Worm (Caenorhabditis elegans) whole organism, young adult: ENCODE measurements around the gene gen-1.

Experiments
- F33H1.4 ChIP-seq: fragments of 200-800 bp; sonication (Bioruptor generic); IDR thresholded peaks from 2 replicates; pipeline ENCODE4 v1.3.6; 2022; ENCODE audit warnings: missing genetic modification reagents, missing genetic modification characterization, missing compliant biosample characterization
- F37B4.10 ChIP-seq: fragments of 200-800 bp; sonication (Bioruptor generic); IDR thresholded peaks from 2 replicates; pipeline ENCODE4 v1.3.6; 2022; ENCODE audit warnings: missing genetic modification characterization, missing compliant biosample characterization
- Y53F4B.3 ChIP-seq: fragments of 200-800 bp; sonication (Bioruptor generic); IDR thresholded peaks from 2 replicates; pipeline ENCODE4 v1.3.6; 2022; ENCODE audit warnings: missing genetic modification reagents, missing genetic modification characterization, missing compliant biosample characterization
- Y56A3A.18 ChIP-seq: fragments of 200-800 bp; sonication (Bioruptor generic); IDR thresholded peaks from 2 replicates; pipeline ENCODE4 v1.3.6; 2022; ENCODE audit warnings: missing genetic modification reagents, missing genetic modification characterization, missing compliant biosample characterization
- Y67H2A.10 ChIP-seq: fragments of 200-800 bp; sonication (Bioruptor generic); conservative IDR thresholded peaks from 2 replicates; pipeline ENCODE4 v1.3.6; 2022; ENCODE audit warnings: missing genetic modification reagents, missing genetic modification characterization, missing compliant biosample characterization
- Y95B8A.8 ChIP-seq: fragments of 200-800 bp; sonication (Bioruptor generic); IDR thresholded peaks from 2 replicates; pipeline ENCODE4 v1.3.6; 2022; ENCODE audit warnings: missing genetic modification reagents, missing genetic modification characterization, missing compliant biosample characterization
- aptf-3 ChIP-seq: fragments of 200-800 bp; sonication (Bioruptor generic); IDR thresholded peaks from 2 replicates; pipeline ENCODE4 v1.3.6; 2022; ENCODE audit warnings: missing genetic modification characterization, missing compliant biosample characterization
- athp-1 ChIP-seq: sonication (generic microtip); optimal IDR thresholded peaks from 2 replicates; lab custom pipeline; 2017; ENCODE audit warnings: mild to moderate bottlenecking, missing genetic modification characterization, missing compliant biosample characterization
- attf-5 ChIP-seq: fragments of 200-800 bp; sonication (Bioruptor generic); optimal IDR thresholded peaks from 2 replicates; lab custom pipeline; 2018; ENCODE audit warnings: mild to moderate bottlenecking, missing genetic modification characterization, missing compliant biosample characterization
- cebp-1 ChIP-seq, 2 experiments: fragments of 200-800 bp in 1 of 2; sonication (Bioruptor generic) in 1 of 2; sonication (generic microtip) in 1 of 2; IDR thresholded peaks in 1 of 2; optimal IDR thresholded peaks in 1 of 2; 2 replicates each; pipeline versions ENCODE4 v1.3.6 to Lab custom; 2017 to 2022; ENCODE audit warnings: missing compliant biosample characterization in 2 of 2, missing genetic modification characterization in 2 of 2, mild to moderate bottlenecking in 1 of 2, missing genetic modification reagents in 1 of 2, moderate library complexity in 1 of 2
- ceh-27 ChIP-seq: fragments of 200-800 bp; sonication (Bioruptor generic); optimal IDR thresholded peaks from 2 replicates; lab custom pipeline; 2018; ENCODE audit warnings: mild to moderate bottlenecking, missing genetic modification characterization, moderate library complexity, missing compliant biosample characterization
- ceh-79 ChIP-seq: sonication (generic microtip); optimal IDR thresholded peaks from 2 replicates; lab custom pipeline; 2017; ENCODE audit warnings: mild to moderate bottlenecking, missing genetic modification characterization, missing compliant biosample characterization
- ceh-91 ChIP-seq: fragments of 200-800 bp; sonication (Bioruptor generic); IDR thresholded peaks from 2 replicates; pipeline ENCODE4 v1.3.6; 2022; ENCODE audit warnings: missing genetic modification reagents, missing genetic modification characterization, missing compliant biosample characterization
- die-1 ChIP-seq: sonication (generic microtip); optimal IDR thresholded peaks from 2 replicates; lab custom pipeline; 2016; ENCODE audit warnings: missing genotype, mild to moderate bottlenecking, missing genetic modification characterization, missing compliant biosample characterization
- dox-1 ChIP-seq: fragments of 200-800 bp; sonication (Bioruptor generic); IDR thresholded peaks from 2 replicates; pipeline ENCODE4 v1.3.6; 2022; ENCODE audit warnings: missing genetic modification reagents, missing genetic modification characterization, missing compliant biosample characterization
- dpl-1 ChIP-seq: fragments of 150-350 bp; optimal IDR thresholded peaks from 2 replicates; lab custom pipeline; 2014; ENCODE audit warnings: missing biosample characterization, missing genetic modification reagents, missing genetic modification characterization
- efl-1 ChIP-seq: fragments of 150-350 bp; optimal IDR thresholded peaks from 2 replicates; lab custom pipeline; 2014; ENCODE audit warnings: missing biosample characterization, missing genetic modification reagents, missing genetic modification characterization
- egl-18 ChIP-seq: fragments of 200-800 bp; sonication (Bioruptor generic); IDR thresholded peaks from 2 replicates; pipeline ENCODE4 v1.3.6; 2022; ENCODE audit warnings: missing genetic modification reagents, missing genetic modification characterization, missing compliant biosample characterization
- hmg-1.2 ChIP-seq: fragments of 200-800 bp; sonication (Bioruptor generic); IDR thresholded peaks from 2 replicates; pipeline ENCODE4 v1.3.6; 2022; ENCODE audit warnings: missing genetic modification reagents, missing genetic modification characterization, missing compliant biosample characterization
- hrde-1 ChIP-seq: sonication (generic microtip); optimal IDR thresholded peaks from 2 replicates; lab custom pipeline; 2016; ENCODE audit warnings: missing genetic modification characterization, mild to moderate bottlenecking, missing compliant biosample characterization, moderate library complexity, missing genotype, missing genetic modification reagents, borderline replicate concordance
- hsf-1 ChIP-seq: fragments of 200-800 bp; sonication (Bioruptor generic); IDR thresholded peaks from 2 replicates; pipeline ENCODE4 v1.3.6; 2022; ENCODE audit warnings: missing genetic modification reagents, missing genetic modification characterization, missing compliant biosample characterization
- lin-26 ChIP-seq: fragments of 200-800 bp; sonication (Bioruptor generic); IDR thresholded peaks from 2 replicates; pipeline ENCODE4 v1.3.6; 2022; ENCODE audit warnings: missing genetic modification reagents, missing genetic modification characterization, missing compliant biosample characterization
- madf-10 ChIP-seq: sonication (generic microtip); optimal IDR thresholded peaks from 2 replicates; lab custom pipeline; 2016; ENCODE audit warnings: mild to moderate bottlenecking, missing genetic modification characterization, missing compliant biosample characterization
- madf-3 ChIP-seq: fragments of 200-800 bp; sonication (Bioruptor generic); IDR thresholded peaks from 2 replicates; pipeline ENCODE4 v1.3.6; 2022; ENCODE audit warnings: missing genetic modification reagents, missing genetic modification characterization, missing compliant biosample characterization
- madf-6 ChIP-seq: fragments of 200-800 bp; sonication (Bioruptor generic); IDR thresholded peaks from 2 replicates; pipeline ENCODE4 v1.3.6; 2022; ENCODE audit warnings: missing genetic modification reagents, missing genetic modification characterization, missing compliant biosample characterization
- madf-8 ChIP-seq: fragments of 200-800 bp; sonication (Bioruptor generic); conservative IDR thresholded peaks from 2 replicates; pipeline ENCODE4 v1.3.6; 2022; ENCODE audit warnings: missing genetic modification reagents, missing genetic modification characterization, missing compliant biosample characterization
- mcd-1 ChIP-seq: fragments of 200-800 bp; sonication (Bioruptor generic); IDR thresholded peaks from 2 replicates; pipeline ENCODE4 v1.3.6; 2022; ENCODE audit warnings: missing genetic modification reagents, missing genetic modification characterization, missing compliant biosample characterization
- nfyb-1 ChIP-seq: fragments of 200-800 bp; sonication (Bioruptor generic); IDR thresholded peaks from 2 replicates; pipeline ENCODE4 v1.3.6; 2022; ENCODE audit warnings: missing genetic modification reagents, missing genetic modification characterization, missing compliant biosample characterization
- nhr-179 ChIP-seq: sonication (generic microtip); optimal IDR thresholded peaks from 2 replicates; lab custom pipeline; 2016; ENCODE audit warnings: mild to moderate bottlenecking, missing genetic modification characterization, missing compliant biosample characterization
- nhr-27 ChIP-seq: fragments of 200-800 bp; sonication (Bioruptor generic); optimal IDR thresholded peaks from 2 replicates; lab custom pipeline; 2018; ENCODE audit warnings: mild to moderate bottlenecking, missing genetic modification characterization, moderate library complexity, missing compliant biosample characterization
- nhr-80 ChIP-seq: sonication (generic microtip); optimal IDR thresholded peaks from 2 replicates; lab custom pipeline; 2016; ENCODE audit warnings: missing genetic modification characterization, missing compliant biosample characterization
- pha-4 ChIP-seq: fragments of 150-350 bp; sonication (generic microtip); optimal IDR thresholded peaks from 2 replicates; lab custom pipeline; 2014; ENCODE audit warnings: missing biosample characterization, missing genetic modification reagents, missing genetic modification characterization
- snpc-1.3 ChIP-seq: sonication (generic microtip); optimal IDR thresholded peaks from 2 replicates; lab custom pipeline; 2017; ENCODE audit warnings: missing genetic modification characterization, mild to moderate bottlenecking, missing compliant biosample characterization, antibody characterized with exemption, moderate library complexity, missing genotype, missing genetic modification reagents; ENCODE audit not compliant: insufficient read depth
- snpc-3.4 ChIP-seq: sonication (generic microtip); optimal IDR thresholded peaks from 2 replicates; lab custom pipeline; 2017; ENCODE audit warnings: missing genetic modification characterization, mild to moderate bottlenecking, missing compliant biosample characterization, antibody characterized with exemption, moderate library complexity, missing genotype, missing genetic modification reagents
- tbp1 ChIP-seq: fragments of 200-800 bp; sonication (Bioruptor generic); optimal IDR thresholded peaks from 2 replicates; lab custom pipeline; 2018; ENCODE audit warnings: mild to moderate bottlenecking, missing genetic modification characterization, missing compliant biosample characterization
- ztf-18 ChIP-seq: sonication (generic microtip); optimal IDR thresholded peaks from 2 replicates; lab custom pipeline; 2016; ENCODE audit warnings: missing genotype, mild to moderate bottlenecking, missing genetic modification characterization, missing compliant biosample characterization
- ztf-25 ChIP-seq: fragments of 200-800 bp; sonication (Bioruptor generic); IDR thresholded peaks from 2 replicates; pipeline ENCODE4 v1.3.6; 2022; ENCODE audit warnings: missing genetic modification reagents, missing genetic modification characterization, missing compliant biosample characterization
- ztf-6 ChIP-seq: fragments of 200-800 bp; sonication (Bioruptor generic); IDR thresholded peaks from 2 replicates; pipeline ENCODE4 v1.3.6; 2022; ENCODE audit warnings: missing genetic modification reagents, missing genetic modification characterization, missing compliant biosample characterization

The gen-1 gene

ce11 chrIII:6231880-6232279 lies 16.1 kb downstream of the gen-1 start:
- TF ChIP-seq hmg-1.2 (peak; percentile 68; the same call in 1 of the 2 replicates), die-1 (no peak), nhr-80 (tag; lab: Kevin White, UChicago) (peak; percentile 68)

- TF ChIP-seq egl-18 (GFP tag; lab: Robert Waterston, UW): no peak
- TF ChIP-seq ceh-79 (tag; lab: Kevin White, UChicago): no peak
Observed at ce11 chrIII:6230870-6231269, 17.1 kb downstream of the gen-1 start, which contains the start of gene esyt-2. Gene esyt-2, minus strand, starts transcription at chrIII:6230970.

- TF ChIP-seq snpc-3.4: no peak
- TF ChIP-seq hmg-1.2: peak; percentile 82
- TF ChIP-seq, all 124 proteins: peak for 1
Observed at ce11 chrIII:6221403-6221802, 26.6 kb downstream of the gen-1 start.

- peak; percentile 84 for TF ChIP-seq madf-6 (GFP tag; lab: Robert Waterston, UW)
- no peak for TF ChIP-seq F37B4.10 (GFP tag; lab: Robert Waterston, UW)
- no peak for TF ChIP-seq Y53F4B.3 (GFP tag; lab: Robert Waterston, UW)
- no peak for TF ChIP-seq madf-10 (tag; lab: Kevin White, UChicago)
- no peak for TF ChIP-seq nhr-27 (tag; lab: Kevin White, UChicago)
- no peak for TF ChIP-seq snpc-1.3 (tag; lab: Kevin White, UChicago)
- TF ChIP-seq pha-4 (tag; lab: Kevin White, UChicago): no peak
- TF ChIP-seq hmg-1.2: no peak
- TF ChIP-seq cebp-1 (GFP tag; IDR thresholded peaks at IDR 0.05; lab: Robert Waterston, UW): no peak
- TF ChIP-seq cebp-1 (tag; optimal IDR thresholded peaks at IDR 0.05; lab: Kevin White, UChicago): no peak
- TF ChIP-seq dpl-1: peak; percentile 19
- TF ChIP-seq nfyb-1: no peak
- no peak for TF ChIP-seq hsf-1
- no peak for TF ChIP-seq ceh-91
- peak; percentile 18; the same call in 1 of the 2 replicates for TF ChIP-seq F33H1.4 (GFP tag; lab: Robert Waterston, UW)
- no peak for TF ChIP-seq ztf-18 (tag; lab: Kevin White, UChicago)
- peak; percentile 31; the same call in 1 of the 2 replicates for TF ChIP-seq madf-8 (GFP tag; lab: Robert Waterston, UW)
- no peak for TF ChIP-seq attf-5
- TF ChIP-seq ceh-27 (GFP tag; lab: Kevin White, UChicago): no peak
- TF ChIP-seq madf-3 (GFP tag; lab: Robert Waterston, UW): no peak
- no peak for TF ChIP-seq hrde-1
- no peak for TF ChIP-seq mcd-1 (GFP tag; lab: Robert Waterston, UW)
- TF ChIP-seq tbp1 (GFP tag; lab: Kevin White, UChicago): no peak
- peak; percentile 66 for TF ChIP-seq efl-1 (GFP tag; lab: Kevin White, UChicago)
- no peak for TF ChIP-seq ztf-6 (GFP tag; lab: Robert Waterston, UW)
- TF ChIP-seq lin-26 (GFP tag; lab: Robert Waterston, UW): no peak
- no peak for TF ChIP-seq ztf-25 (GFP tag; lab: Robert Waterston, UW)
- TF ChIP-seq athp-1 (tag; lab: Kevin White, UChicago): no peak
- TF ChIP-seq Y67H2A.10 (GFP tag; lab: Robert Waterston, UW): no peak
- TF ChIP-seq aptf-3 (GFP tag; lab: Robert Waterston, UW): no peak
- TF ChIP-seq nhr-179: no peak
- no peak for TF ChIP-seq Y95B8A.8 (GFP tag; lab: Robert Waterston, UW)
- TF ChIP-seq dox-1 (GFP tag; lab: Robert Waterston, UW): no peak
- no peak for TF ChIP-seq snpc-3.4
- no peak for TF ChIP-seq Y56A3A.18 (GFP tag; lab: Robert Waterston, UW)
Observed at ce11 chrIII:6216833-6217466, 31.0 kb downstream of the gen-1 start, which contains the start of gene hot-4. Gene hot-4, plus strand, starts transcription at chrIII:6217416.
